Worm (Caenorhabditis elegans) whole organism, L4 larva: ENCODE data around the gene W06E11.1.

Source experiments
- F26F4.8 ChIP-seq: fragments of 200-800 bp; sonication (Bioruptor generic); conservative IDR thresholded peaks from 2 replicates; pipeline ENCODE4 v1.3.6; 2022; ENCODE audit warnings: missing genetic modification characterization, missing compliant biosample characterization
- F37D6.2 ChIP-seq: sonication (generic microtip); optimal IDR thresholded peaks from 2 replicates; lab custom pipeline; 2016; ENCODE audit warnings: mild to moderate bottlenecking, missing genetic modification characterization, missing compliant biosample characterization
- F44E2.7 ChIP-seq: fragments of 200-800 bp; sonication (Bioruptor generic); IDR thresholded peaks from 2 replicates; pipeline ENCODE4 v2.1.2; 2022; ENCODE audit warnings: missing genetic modification characterization, missing compliant biosample characterization
- Y48G9A.11 ChIP-seq: fragments of 200-800 bp; sonication (Bioruptor generic); IDR thresholded peaks from 2 replicates; pipeline ENCODE4 v1.3.6; 2022; ENCODE audit warnings: missing genetic modification reagents, missing genetic modification characterization, missing compliant biosample characterization
- Y75B8A.6 ChIP-seq: fragments of 200-800 bp; sonication (Bioruptor generic); IDR thresholded peaks from 2 replicates; pipeline ENCODE4 v1.3.6; 2022; ENCODE audit warnings: missing genetic modification reagents, missing genetic modification characterization, missing compliant biosample characterization
- ZK337.2 ChIP-seq: fragments of 200-800 bp; sonication (Bioruptor generic); IDR thresholded peaks from 2 replicates; pipeline ENCODE4 v1.3.6; 2022; ENCODE audit warnings: missing genetic modification reagents, missing genetic modification characterization, missing compliant biosample characterization
- ZK546.5 ChIP-seq, 2 experiments: sonication (generic microtip); optimal IDR thresholded peaks; 2 replicates each; lab custom pipeline; 2017; ENCODE audit warnings: missing biosample characterization in 2 of 2, missing genetic modification characterization in 2 of 2
- aha-1 ChIP-seq: fragments of 150-350 bp; peaks from one replicate; lab custom pipeline; 2014; ENCODE audit warnings: missing biosample characterization, missing genetic modification characterization
- ama-1 ChIP-seq: fragments of 150-350 bp; optimal IDR thresholded peaks from 2 replicates; lab custom pipeline; 2014; ENCODE audit warnings: inconsistent platforms, mixed read lengths
- attf-4 ChIP-seq: sonication (generic microtip); optimal IDR thresholded peaks from 3 replicates; lab custom pipeline; 2017; ENCODE audit warnings: missing biosample characterization, missing genetic modification characterization
- ceh-20 ChIP-seq: fragments of 200-800 bp; sonication (Bioruptor generic); IDR thresholded peaks from 2 replicates; pipeline ENCODE4 v1.3.6; 2022; ENCODE audit warnings: missing genetic modification reagents, missing genetic modification characterization, missing compliant biosample characterization
- cey-2 ChIP-seq: sonication (generic microtip); optimal IDR thresholded peaks from 3 replicates; lab custom pipeline; 2017; ENCODE audit warnings: missing genetic modification characterization, mild to moderate bottlenecking, missing compliant biosample characterization, antibody characterized with exemption, borderline replicate concordance; ENCODE audit not compliant: insufficient read depth
- ctbp-1 ChIP-seq: fragments of 200-800 bp; sonication (Bioruptor generic); IDR thresholded peaks from 2 replicates; pipeline ENCODE4 v1.3.6; 2022; ENCODE audit warnings: missing genetic modification reagents, missing genetic modification characterization, missing compliant biosample characterization
- daf-16 ChIP-seq, 3 experiments: sonication (generic microtip); optimal IDR thresholded peaks; 2 replicates each; lab custom pipeline; 2016 to 2017; ENCODE audit warnings: missing genetic modification characterization in 3 of 3, missing genetic modification reagents in 3 of 3, mild to moderate bottlenecking in 2 of 3, missing compliant biosample characterization in 2 of 3, missing biosample characterization in 1 of 3, moderate library complexity in 1 of 3
- daf-19 ChIP-seq: fragments of 200-800 bp; sonication (Bioruptor generic); conservative IDR thresholded peaks from 2 replicates; pipeline ENCODE4 v1.3.6; 2022; ENCODE audit warnings: missing genetic modification characterization, missing compliant biosample characterization
- daf-8 ChIP-seq: fragments of 200-800 bp; sonication (Bioruptor generic); IDR thresholded peaks from 2 replicates; pipeline ENCODE4 v1.3.6; 2022; ENCODE audit warnings: missing genetic modification characterization, missing compliant biosample characterization
- dmd-8 ChIP-seq: fragments of 200-800 bp; sonication (Bioruptor generic); IDR thresholded peaks from 2 replicates; pipeline ENCODE4 v1.3.6; 2022; ENCODE audit warnings: missing genetic modification characterization, missing compliant biosample characterization
- dpl-1 ChIP-seq: fragments of 150-350 bp; optimal IDR thresholded peaks from 2 replicates; lab custom pipeline; 2014; ENCODE audit warnings: missing biosample characterization, missing genetic modification reagents, missing genetic modification characterization
- gei-8 ChIP-seq: fragments of 200-800 bp; sonication (Bioruptor generic); optimal IDR thresholded peaks from 2 replicates; lab custom pipeline; 2018; ENCODE audit warnings: mild to moderate bottlenecking, missing genetic modification characterization, missing compliant biosample characterization
- hif-1 ChIP-seq, 2 experiments: sonication (generic microtip); optimal IDR thresholded peaks; 2 replicates each; lab custom pipeline; 2016 to 2017; ENCODE audit warnings: missing compliant biosample characterization in 2 of 2, missing genetic modification characterization in 2 of 2, missing genetic modification reagents in 2 of 2, missing genotype in 2 of 2, mild to moderate bottlenecking in 1 of 2
- hmg-1.1 ChIP-seq: fragments of 200-800 bp; sonication (Bioruptor generic); IDR thresholded peaks from 2 replicates; pipeline ENCODE4 v1.3.6; 2022; ENCODE audit warnings: missing genetic modification reagents, missing genetic modification characterization, missing compliant biosample characterization
- lin-13 ChIP-seq: fragments of 150-350 bp; optimal IDR thresholded peaks from 2 replicates; lab custom pipeline; 2014; ENCODE audit warnings: missing biosample characterization, missing genetic modification reagents, missing genetic modification characterization
- lin-15B ChIP-seq: fragments of 150-350 bp; sonication (generic microtip); optimal IDR thresholded peaks from 3 replicates; lab custom pipeline; 2014; ENCODE audit warnings: missing biosample characterization, missing genetic modification characterization
- lin-29 ChIP-seq: fragments of 200-800 bp; sonication (Bioruptor generic); IDR thresholded peaks from 2 replicates; pipeline ENCODE4 v1.3.6; 2022; ENCODE audit warnings: missing genetic modification reagents, missing genetic modification characterization, missing compliant biosample characterization
- lin-39 ChIP-seq: fragments of 150-350 bp; optimal IDR thresholded peaks from 2 replicates; lab custom pipeline; 2014; ENCODE audit warnings: missing biosample characterization, missing genetic modification reagents, missing genetic modification characterization
- lir-3 ChIP-seq: sonication (generic microtip); optimal IDR thresholded peaks from 2 replicates; lab custom pipeline; 2016; ENCODE audit warnings: mild to moderate bottlenecking, missing genetic modification characterization, missing compliant biosample characterization
- madf-5 ChIP-seq, 2 experiments: fragments of 200-800 bp; sonication (Bioruptor generic); IDR thresholded peaks; 2 replicates each; pipeline ENCODE4 v1.3.6; 2022; ENCODE audit warnings: missing compliant biosample characterization in 2 of 2, missing genetic modification characterization in 2 of 2
- madf-9 ChIP-seq: fragments of 200-800 bp; sonication (Bioruptor generic); conservative IDR thresholded peaks from 2 replicates; pipeline ENCODE4 v1.3.6; 2022; ENCODE audit warnings: missing genetic modification reagents, missing genetic modification characterization, missing compliant biosample characterization
- mdt-29 ChIP-seq: fragments of 200-800 bp; sonication (Bioruptor generic); IDR thresholded peaks from 2 replicates; pipeline ENCODE4 v1.3.6; 2022; ENCODE audit warnings: missing genetic modification reagents, missing genetic modification characterization, missing compliant biosample characterization
- mep-1 ChIP-seq: fragments of 150-350 bp; sonication (generic microtip); optimal IDR thresholded peaks from 3 replicates; lab custom pipeline; 2014; ENCODE audit warnings: missing biosample characterization, missing genetic modification characterization
- mxl-2 ChIP-seq: fragments of 200-800 bp; sonication (Bioruptor generic); conservative IDR thresholded peaks from 2 replicates; pipeline ENCODE4 v1.3.6; 2022; ENCODE audit warnings: missing genetic modification reagents, missing genetic modification characterization, missing compliant biosample characterization
- mxl-3 ChIP-seq: fragments of 200-800 bp; sonication (Bioruptor generic); optimal IDR thresholded peaks from 2 replicates; lab custom pipeline; 2018; ENCODE audit warnings: mild to moderate bottlenecking, missing genetic modification characterization, missing compliant biosample characterization
- nhr-10 ChIP-seq: fragments of 150-350 bp; optimal IDR thresholded peaks from 2 replicates; lab custom pipeline; 2014; ENCODE audit warnings: missing biosample characterization, missing genetic modification characterization
- nhr-102 ChIP-seq: sonication (generic microtip); optimal IDR thresholded peaks from 2 replicates; lab custom pipeline; 2016; ENCODE audit warnings: mild to moderate bottlenecking, missing genetic modification characterization, moderate library complexity, missing compliant biosample characterization
- nhr-11 ChIP-seq: fragments of 150-350 bp; optimal IDR thresholded peaks from 2 replicates; lab custom pipeline; 2014; ENCODE audit warnings: missing biosample characterization, missing genetic modification characterization
- nhr-111 ChIP-seq: fragments of 200-800 bp; sonication (Bioruptor generic); optimal IDR thresholded peaks from 2 replicates; lab custom pipeline; 2018; ENCODE audit warnings: mild to moderate bottlenecking, missing genetic modification characterization, missing compliant biosample characterization
- nhr-28 ChIP-seq: fragments of 150-350 bp; optimal IDR thresholded peaks from 2 replicates; lab custom pipeline; 2014; ENCODE audit warnings: missing biosample characterization, missing genetic modification characterization
- nhr-42 ChIP-seq: fragments of 200-800 bp; sonication (Bioruptor generic); IDR thresholded peaks from 2 replicates; pipeline ENCODE4 v1.3.6; 2022; ENCODE audit warnings: missing genetic modification characterization, missing compliant biosample characterization
- nhr-76 ChIP-seq: fragments of 150-350 bp; optimal IDR thresholded peaks from 2 replicates; lab custom pipeline; 2014; ENCODE audit warnings: missing biosample characterization, missing genetic modification characterization
- pha-4 ChIP-seq, 2 experiments: fragments of 150-350 bp in 1 of 2; fragments of 200-800 bp in 1 of 2; sonication (Bioruptor generic) in 1 of 2; IDR thresholded peaks in 1 of 2; optimal IDR thresholded peaks in 1 of 2; 2 replicates each; pipeline versions ENCODE4 v1.3.6 to Lab custom; 2014 to 2022; ENCODE audit warnings: missing genetic modification characterization in 2 of 2, missing genetic modification reagents in 2 of 2, missing biosample characterization in 1 of 2, missing compliant biosample characterization in 1 of 2
- php-3 ChIP-seq: fragments of 200-800 bp; sonication (Bioruptor generic); IDR thresholded peaks from 2 replicates; pipeline ENCODE4 v1.3.6; 2022; ENCODE audit warnings: missing genetic modification reagents, missing genetic modification characterization, missing compliant biosample characterization
- spr-1 ChIP-seq: sonication (generic microtip); optimal IDR thresholded peaks from 2 replicates; lab custom pipeline; 2016; ENCODE audit warnings: mild to moderate bottlenecking, missing genetic modification characterization, missing compliant biosample characterization
- tag-97 ChIP-seq: fragments of 200-800 bp; sonication (Bioruptor generic); IDR thresholded peaks from 2 replicates; pipeline ENCODE4 v1.3.6; 2022; ENCODE audit warnings: missing genetic modification characterization, missing compliant biosample characterization
- unc-130 ChIP-seq: sonication (generic microtip); optimal IDR thresholded peaks from 2 replicates; lab custom pipeline; 2016; ENCODE audit warnings: missing genetic modification reagents, missing genetic modification characterization, missing compliant biosample characterization
- zag-1 ChIP-seq: fragments of 150-350 bp; optimal IDR thresholded peaks from 2 replicates; lab custom pipeline; 2014; ENCODE audit warnings: missing biosample characterization, missing genetic modification characterization
- zfp-2 ChIP-seq: sonication (generic microtip); optimal IDR thresholded peaks from 2 replicates; lab custom pipeline; 2016; ENCODE audit warnings: mild to moderate bottlenecking, missing genetic modification characterization, missing compliant biosample characterization
- zip-2 ChIP-seq: fragments of 150-350 bp; optimal IDR thresholded peaks from 2 replicates; lab custom pipeline; 2014; ENCODE audit warnings: missing biosample characterization, missing genetic modification characterization
- ztf-7 ChIP-seq: fragments of 150-350 bp; optimal IDR thresholded peaks from 2 replicates; lab custom pipeline; 2014; ENCODE audit warnings: missing biosample characterization, missing genetic modification characterization

The W06E11.1 gene

DNA sequence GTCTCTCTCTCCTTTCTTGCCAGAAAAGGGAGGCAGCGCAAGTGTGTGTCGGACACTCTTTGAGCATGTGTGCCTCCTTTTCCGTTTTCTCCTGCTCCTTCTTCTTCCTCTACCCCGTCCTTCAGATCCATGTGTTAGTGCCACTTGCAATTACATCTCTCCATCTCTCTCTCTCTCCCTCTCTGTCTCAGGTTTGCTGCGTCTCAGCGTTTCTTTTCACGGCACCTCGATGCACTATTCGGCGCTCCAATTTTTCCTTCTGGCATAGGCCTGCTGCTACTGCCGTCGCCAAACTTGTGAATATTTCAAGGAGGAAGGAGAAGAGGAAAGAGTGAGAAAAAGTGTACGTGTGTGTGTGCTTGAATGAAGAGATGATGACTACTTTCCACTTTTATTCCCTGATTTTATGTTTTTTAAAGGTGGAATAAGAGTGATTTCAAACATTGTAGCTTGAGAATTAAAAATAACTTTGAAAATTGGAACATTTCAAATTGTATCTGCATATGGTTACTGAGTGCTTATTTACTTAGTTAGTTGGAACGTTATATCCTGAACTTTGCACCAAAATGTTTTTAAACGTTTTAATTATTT is 26.5 kb downstream of the W06E11.1 start, which contains the start of gene W02B3.3 (continued):
- TF ChIP-seq daf-19 (GFP tag; lab: Robert Waterston, UW) (no peak), ZK337.2 (GFP tag; lab: Robert Waterston, UW) (no peak), spr-1 (tag; lab: Kevin White, UChicago) (no peak), Y75B8A.6 (GFP tag; lab: Robert Waterston, UW) (no peak), zip-2 (tag; lab: Kevin White, UChicago) (no peak), mdt-29 (GFP tag; lab: Robert Waterston, UW) (no peak), mep-1 (tag; lab: Kevin White, UChicago) (peak; percentile 79), nhr-42 (no peak), mxl-3 (peak; percentile 0), nhr-111 (GFP tag; lab: Kevin White, UChicago) (no peak), nhr-76 (no peak), attf-4 (tag; lab: Kevin White, UChicago) (no peak), aha-1 (tag; lab: Kevin White, UChicago) (peak; percentile 97), ctbp-1 (GFP tag; lab: Robert Waterston, UW) (peak; percentile 84), hif-1 (tag; optimal IDR thresholded peaks at IDR 0.05; lab: Kevin White, UChicago) (peak in 1 of 2 experiments; percentile 44), gei-8 (GFP tag; lab: Kevin White, UChicago) (no peak), dpl-1 (GFP tag; lab: Kevin White, UChicago) (no peak), pha-4 (GFP tag; IDR thresholded peaks at IDR 0.05; lab: Robert Waterston, UW) (0 out of 2 replicates have a peak, but pooled peaks have one; percentile 27), pha-4 (tag; optimal IDR thresholded peaks at IDR 0.05; lab: Kevin White, UChicago) (no peak), daf-8 (GFP tag; lab: Robert Waterston, UW) (no peak), hmg-1.1 (GFP tag; lab: Robert Waterston, UW) (peak; percentile 78), dmd-8 (no peak), zfp-2 (tag; lab: Kevin White, UChicago) (no peak), nhr-11 (tag; lab: Kevin White, UChicago) (peak; percentile 23), madf-5 (GFP tag; IDR thresholded peaks at IDR 0.05; lab: Robert Waterston, UW) (no peak), madf-9 (GFP tag; lab: Robert Waterston, UW) (no peak), Y48G9A.11 (no peak), lin-39 (tag; lab: Kevin White, UChicago) (no peak), nhr-102 (no peak), lir-3 (no peak), php-3 (GFP tag; lab: Robert Waterston, UW) (no peak), lin-13 (GFP tag; lab: Kevin White, UChicago) (no peak), F44E2.7 (GFP tag; lab: Robert Waterston, UW) (no peak), ama-1 (lab: Kevin White, UChicago) (no peak), unc-130 (no peak), ceh-20 (GFP tag; lab: Robert Waterston, UW) (no peak), daf-16 (GFP tag; optimal IDR thresholded peaks at IDR 0.05; lab: Kevin White, UChicago) (no peak), daf-16 (tag; optimal IDR thresholded peaks at IDR 0.05; lab: Kevin White, UChicago) (no peak), F26F4.8 (GFP tag; lab: Robert Waterston, UW) (no peak), lin-15B (no peak), zag-1 (tag; lab: Kevin White, UChicago) (no peak), lin-29 (GFP tag; lab: Robert Waterston, UW) (no peak), nhr-10 (tag; lab: Kevin White, UChicago) (no peak), mxl-2 (GFP tag; lab: Robert Waterston, UW) (no peak), ZK546.5 (tag; optimal IDR thresholded peaks at IDR 0.05; lab: Kevin White, UChicago) (no peak), F37D6.2 (tag; lab: Kevin White, UChicago) (peak; percentile 47), tag-97 (no peak), ztf-7 (tag; lab: Kevin White, UChicago) (no peak), nhr-28 (tag; lab: Kevin White, UChicago) (no peak), cey-2 (no peak)
